Fruit fly (Drosophila melanogaster) whole organism, prepupa: ENCODE results near the gene nrv1.

ENCODE experiments used
- Blimp-1 ChIP-seq: fragments of 200-800 bp; sonication (Bioruptor generic); optimal IDR thresholded peaks from 3 replicates; lab custom pipeline; 2017; ENCODE audit warnings: missing biosample characterization, missing genetic modification characterization, mild to moderate bottlenecking, moderate library complexity, missing genetic modification reagents
- CG15336 ChIP-seq: fragments of 200-800 bp; sonication (Bioruptor generic); IDR thresholded peaks from 2 replicates; pipeline ENCODE4 v1.3.6; 2022; ENCODE audit warnings: missing biosample characterization, missing genetic modification characterization
- Ets21C ChIP-seq: fragments of 200-800 bp; sonication (Bioruptor generic); optimal IDR thresholded peaks from 3 replicates; lab custom pipeline; 2016; ENCODE audit warnings: missing biosample characterization, missing genetic modification characterization

DNA sequence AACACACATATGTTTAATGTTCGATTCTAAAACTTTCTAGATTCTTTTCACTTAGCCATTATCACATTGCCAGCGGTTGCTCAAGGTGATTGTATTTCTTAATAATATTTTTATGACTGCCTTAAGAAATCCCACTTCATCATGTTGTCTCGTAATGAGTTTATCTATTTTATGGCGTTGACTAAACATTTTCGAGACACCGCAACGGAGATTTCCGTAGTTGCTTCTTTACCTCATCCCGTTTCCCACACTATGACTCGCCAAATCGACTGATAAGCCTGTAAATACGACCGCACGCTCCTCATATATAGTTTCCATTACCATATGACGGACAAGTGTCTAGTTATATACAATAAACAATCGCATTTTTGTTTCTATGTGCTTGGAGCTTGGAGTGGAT, 1.1 kb downstream of the nrv1 start:
- TF ChIP-seq Ets21C (GFP tag; lab: Kevin White, UChicago) (no peak), CG15336 (GFP tag; lab: Robert Waterston, UW) (no peak), Blimp-1 (GFP tag; lab: Kevin White, UChicago) (no peak)
